Worm (Caenorhabditis elegans) whole organism, young adult: ENCODE data around the gene ubc-8.

ENCODE experiments used
- B0261.1 ChIP-seq: sonication (generic microtip); optimal IDR thresholded peaks from 2 replicates; lab custom pipeline; 2016; ENCODE audit warnings: mild to moderate bottlenecking, missing genetic modification characterization, moderate library complexity, missing compliant biosample characterization
- D2030.7 ChIP-seq: fragments of 200-800 bp; sonication (Bioruptor generic); IDR thresholded peaks from 2 replicates; pipeline ENCODE4 v1.3.6; 2022; ENCODE audit warnings: missing genetic modification reagents, missing genetic modification characterization, missing compliant biosample characterization
- F23B12.7 ChIP-seq: sonication (generic microtip); optimal IDR thresholded peaks from 2 replicates; lab custom pipeline; 2017; ENCODE audit warnings: missing genetic modification characterization, mild to moderate bottlenecking, missing compliant biosample characterization, antibody characterized with exemption, moderate library complexity; ENCODE audit not compliant: insufficient read depth
- F33H1.4 ChIP-seq: fragments of 200-800 bp; sonication (Bioruptor generic); IDR thresholded peaks from 2 replicates; pipeline ENCODE4 v1.3.6; 2022; ENCODE audit warnings: missing genetic modification reagents, missing genetic modification characterization, missing compliant biosample characterization
- F39B2.1 ChIP-seq: fragments of 200-800 bp; sonication (Bioruptor generic); IDR thresholded peaks from 2 replicates; pipeline ENCODE4 v1.3.6; 2022; ENCODE audit warnings: missing genetic modification reagents, missing genetic modification characterization, missing compliant biosample characterization
- F55B11.4 ChIP-seq: sonication (generic microtip); optimal IDR thresholded peaks from 2 replicates; lab custom pipeline; 2016; ENCODE audit warnings: missing compliant biosample characterization, missing genetic modification characterization, borderline replicate concordance; ENCODE audit not compliant: insufficient read depth
- F57C9.4 ChIP-seq: sonication (generic microtip); optimal IDR thresholded peaks from 2 replicates; lab custom pipeline; 2017; ENCODE audit warnings: mild to moderate bottlenecking, missing genetic modification characterization, missing compliant biosample characterization
- K11D2.4 ChIP-seq: fragments of 200-800 bp; sonication (Bioruptor generic); IDR thresholded peaks from 2 replicates; pipeline ENCODE4 v1.3.6; 2022; ENCODE audit warnings: missing genetic modification reagents, missing genetic modification characterization, missing compliant biosample characterization
- akir-1 ChIP-seq: fragments of 200-800 bp; sonication (Bioruptor generic); optimal IDR thresholded peaks from 2 replicates; lab custom pipeline; 2018; ENCODE audit warnings: mild to moderate bottlenecking, missing genetic modification characterization, moderate library complexity, missing compliant biosample characterization
- ama-1 ChIP-seq, 3 experiments: fragments of 150-350 bp in 1 of 3; sonication (generic microtip) in 2 of 3; optimal IDR thresholded peaks; 2 replicates each; lab custom pipeline; 2014 to 2018; ENCODE audit warnings: missing biosample characterization in 2 of 3, missing genetic modification characterization in 2 of 3, missing genetic modification reagents in 2 of 3
- aptf-2 ChIP-seq: fragments of 200-800 bp; sonication (Bioruptor generic); conservative IDR thresholded peaks from 2 replicates; pipeline ENCODE4 v1.3.6; 2022; ENCODE audit warnings: missing genetic modification reagents, missing genetic modification characterization, missing compliant biosample characterization
- attf-3 ChIP-seq: fragments of 200-800 bp; sonication (Bioruptor generic); conservative IDR thresholded peaks from 2 replicates; pipeline ENCODE4 v1.3.6; 2022; ENCODE audit warnings: missing genetic modification reagents, missing genetic modification characterization, missing compliant biosample characterization
- ccch-3 ChIP-seq: fragments of 200-800 bp; sonication (Bioruptor generic); optimal IDR thresholded peaks from 2 replicates; lab custom pipeline; 2018; ENCODE audit warnings: mild to moderate bottlenecking, missing genetic modification characterization, missing compliant biosample characterization
- ceh-100 ChIP-seq: fragments of 200-800 bp; sonication (Bioruptor generic); IDR thresholded peaks from 2 replicates; pipeline ENCODE4 v1.3.6; 2022; ENCODE audit warnings: missing genetic modification reagents, missing genetic modification characterization, missing compliant biosample characterization
- ceh-27 ChIP-seq: fragments of 200-800 bp; sonication (Bioruptor generic); optimal IDR thresholded peaks from 2 replicates; lab custom pipeline; 2018; ENCODE audit warnings: mild to moderate bottlenecking, missing genetic modification characterization, moderate library complexity, missing compliant biosample characterization
- ceh-40 ChIP-seq: fragments of 200-800 bp; sonication (Bioruptor generic); IDR thresholded peaks from 2 replicates; pipeline ENCODE4 v1.3.6; 2022; ENCODE audit warnings: missing genetic modification characterization, missing compliant biosample characterization
- ceh-58 ChIP-seq: fragments of 200-800 bp; sonication (Bioruptor generic); IDR thresholded peaks from 2 replicates; pipeline ENCODE4 v1.3.6; 2022; ENCODE audit warnings: missing genetic modification characterization, missing compliant biosample characterization
- ceh-79 ChIP-seq: sonication (generic microtip); optimal IDR thresholded peaks from 2 replicates; lab custom pipeline; 2017; ENCODE audit warnings: mild to moderate bottlenecking, missing genetic modification characterization, missing compliant biosample characterization
- ceh-91 ChIP-seq: fragments of 200-800 bp; sonication (Bioruptor generic); IDR thresholded peaks from 2 replicates; pipeline ENCODE4 v1.3.6; 2022; ENCODE audit warnings: missing genetic modification reagents, missing genetic modification characterization, missing compliant biosample characterization
- die-1 ChIP-seq: sonication (generic microtip); optimal IDR thresholded peaks from 2 replicates; lab custom pipeline; 2016; ENCODE audit warnings: missing genotype, mild to moderate bottlenecking, missing genetic modification characterization, missing compliant biosample characterization
- dox-1 ChIP-seq: fragments of 200-800 bp; sonication (Bioruptor generic); IDR thresholded peaks from 2 replicates; pipeline ENCODE4 v1.3.6; 2022; ENCODE audit warnings: missing genetic modification reagents, missing genetic modification characterization, missing compliant biosample characterization
- efl-1 ChIP-seq: fragments of 150-350 bp; optimal IDR thresholded peaks from 2 replicates; lab custom pipeline; 2014; ENCODE audit warnings: missing biosample characterization, missing genetic modification reagents, missing genetic modification characterization
- egl-18 ChIP-seq: fragments of 200-800 bp; sonication (Bioruptor generic); IDR thresholded peaks from 2 replicates; pipeline ENCODE4 v1.3.6; 2022; ENCODE audit warnings: missing genetic modification reagents, missing genetic modification characterization, missing compliant biosample characterization
- egl-44 ChIP-seq: fragments of 200-800 bp; sonication (Bioruptor generic); IDR thresholded peaks from 2 replicates; pipeline ENCODE4 v1.3.6; 2022; ENCODE audit warnings: missing genetic modification reagents, missing genetic modification characterization, missing compliant biosample characterization
- hsf-1 ChIP-seq: fragments of 200-800 bp; sonication (Bioruptor generic); IDR thresholded peaks from 2 replicates; pipeline ENCODE4 v1.3.6; 2022; ENCODE audit warnings: missing genetic modification reagents, missing genetic modification characterization, missing compliant biosample characterization
- lin-35 ChIP-seq, 3 experiments: fragments of 150-350 bp in 2 of 3; sonication (generic microtip) in 1 of 3; optimal IDR thresholded peaks; 2 replicates each; lab custom pipeline; 2014 to 2018; ENCODE audit warnings: missing biosample characterization in 3 of 3, missing genetic modification characterization in 3 of 3, missing genetic modification reagents in 3 of 3
- lin-54 ChIP-seq: fragments of 200-800 bp; sonication (Bioruptor generic); optimal IDR thresholded peaks from 2 replicates; lab custom pipeline; 2018; ENCODE audit warnings: mild to moderate bottlenecking, missing genetic modification characterization, missing compliant biosample characterization
- madf-6 ChIP-seq: fragments of 200-800 bp; sonication (Bioruptor generic); IDR thresholded peaks from 2 replicates; pipeline ENCODE4 v1.3.6; 2022; ENCODE audit warnings: missing genetic modification reagents, missing genetic modification characterization, missing compliant biosample characterization
- madf-8 ChIP-seq: fragments of 200-800 bp; sonication (Bioruptor generic); conservative IDR thresholded peaks from 2 replicates; pipeline ENCODE4 v1.3.6; 2022; ENCODE audit warnings: missing genetic modification reagents, missing genetic modification characterization, missing compliant biosample characterization
- nfya-1 ChIP-seq: sonication (generic microtip); optimal IDR thresholded peaks from 2 replicates; lab custom pipeline; 2017; ENCODE audit warnings: antibody characterized with exemption, missing compliant biosample characterization, missing genetic modification characterization, borderline replicate concordance; ENCODE audit not compliant: insufficient read depth
- nhr-179 ChIP-seq: sonication (generic microtip); optimal IDR thresholded peaks from 2 replicates; lab custom pipeline; 2016; ENCODE audit warnings: mild to moderate bottlenecking, missing genetic modification characterization, missing compliant biosample characterization
- pbrm-1 ChIP-seq: fragments of 200-800 bp; sonication (Bioruptor generic); IDR thresholded peaks from 2 replicates; pipeline ENCODE4 v1.3.6; 2022; ENCODE audit warnings: missing genetic modification reagents, missing genetic modification characterization, missing compliant biosample characterization
- pha-4 ChIP-seq: fragments of 150-350 bp; sonication (generic microtip); optimal IDR thresholded peaks from 2 replicates; lab custom pipeline; 2014; ENCODE audit warnings: missing biosample characterization, missing genetic modification reagents, missing genetic modification characterization
- rpc-1 ChIP-seq, 2 experiments: fragments of 150-350 bp in 1 of 2; sonication (generic microtip) in 1 of 2; optimal IDR thresholded peaks; 2 replicates each; lab custom pipeline; 2014 to 2018; ENCODE audit warnings: missing biosample characterization in 1 of 2, missing genetic modification characterization in 1 of 2, missing genetic modification reagents in 1 of 2, missing genotype in 1 of 2
- sdz-38 ChIP-seq: sonication (generic microtip); optimal IDR thresholded peaks from 2 replicates; lab custom pipeline; 2016; ENCODE audit warnings: missing genotype, missing genetic modification characterization, missing compliant biosample characterization
- snpc-1.1 ChIP-seq: sonication (generic microtip); optimal IDR thresholded peaks from 2 replicates; lab custom pipeline; 2017; ENCODE audit warnings: missing genetic modification characterization, mild to moderate bottlenecking, missing compliant biosample characterization, antibody characterized with exemption, moderate library complexity, missing genotype, missing genetic modification reagents; ENCODE audit not compliant: insufficient read depth
- xnd-1 ChIP-seq: sonication (generic microtip); optimal IDR thresholded peaks from 2 replicates; lab custom pipeline; 2016; ENCODE audit warnings: missing genotype, missing genetic modification reagents, missing genetic modification characterization, missing compliant biosample characterization
- zim-3 ChIP-seq: sonication (generic microtip); optimal IDR thresholded peaks from 2 replicates; lab custom pipeline; 2017; ENCODE audit warnings: mild to moderate bottlenecking, missing genetic modification characterization, moderate library complexity, missing compliant biosample characterization
- ztf-18 ChIP-seq: sonication (generic microtip); optimal IDR thresholded peaks from 2 replicates; lab custom pipeline; 2016; ENCODE audit warnings: missing genotype, mild to moderate bottlenecking, missing genetic modification characterization, missing compliant biosample characterization
- ztf-25 ChIP-seq: fragments of 200-800 bp; sonication (Bioruptor generic); IDR thresholded peaks from 2 replicates; pipeline ENCODE4 v1.3.6; 2022; ENCODE audit warnings: missing genetic modification reagents, missing genetic modification characterization, missing compliant biosample characterization
- ztf-28 ChIP-seq: fragments of 200-800 bp; sonication (Bioruptor generic); IDR thresholded peaks from 2 replicates; pipeline ENCODE4 v1.3.6; 2022; ENCODE audit warnings: missing genetic modification reagents, missing genetic modification characterization, missing compliant biosample characterization

ubc-8 gene

DNA sequence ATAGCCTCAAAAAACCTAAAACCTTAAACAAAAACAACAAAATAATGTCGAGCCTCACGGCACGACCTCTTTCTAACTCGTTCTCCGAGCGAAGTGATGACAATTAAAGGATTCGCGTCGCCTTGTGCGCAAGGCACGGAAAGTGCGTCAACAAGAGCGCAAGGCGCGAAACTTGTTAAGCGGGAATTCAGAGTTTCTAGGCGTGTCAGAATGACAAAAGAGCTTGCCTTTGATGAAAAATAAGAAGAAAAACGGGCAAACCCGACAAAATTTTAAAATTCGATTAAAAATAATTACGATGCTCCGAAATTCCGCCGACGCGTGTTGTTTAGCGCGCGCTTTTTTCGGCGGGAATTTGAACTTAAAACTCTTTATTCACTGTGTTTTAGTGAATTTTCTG, 35.7 kb downstream of the ubc-8 start:
- TF ChIP-seq ztf-28 (GFP tag; lab: Robert Waterston, UW) (0 out of 2 replicates have a peak, but pooled peaks have one; percentile 22), D2030.7 (GFP tag; lab: Robert Waterston, UW) (0 out of 2 replicates have a peak, but pooled peaks have one; percentile 18), hsf-1 (GFP tag; lab: Robert Waterston, UW) (peak; percentile 55; the same call in 1 of the 2 replicates), ztf-18 (tag; lab: Kevin White, UChicago) (peak; percentile 89), xnd-1 (tag; lab: Kevin White, UChicago) (peak; percentile 35), madf-8 (GFP tag; lab: Robert Waterston, UW) (peak; percentile 63), madf-6 (peak; percentile 71), dox-1 (peak; percentile 19; the same call in 1 of the 2 replicates), attf-3 (GFP tag; lab: Robert Waterston, UW) (peak; percentile 77), F33H1.4 (GFP tag; lab: Robert Waterston, UW) (peak; percentile 46)
- TF ChIP-seq, all 124 proteins: peak for 10; not testable (repeated sequence) for 114

DNA sequence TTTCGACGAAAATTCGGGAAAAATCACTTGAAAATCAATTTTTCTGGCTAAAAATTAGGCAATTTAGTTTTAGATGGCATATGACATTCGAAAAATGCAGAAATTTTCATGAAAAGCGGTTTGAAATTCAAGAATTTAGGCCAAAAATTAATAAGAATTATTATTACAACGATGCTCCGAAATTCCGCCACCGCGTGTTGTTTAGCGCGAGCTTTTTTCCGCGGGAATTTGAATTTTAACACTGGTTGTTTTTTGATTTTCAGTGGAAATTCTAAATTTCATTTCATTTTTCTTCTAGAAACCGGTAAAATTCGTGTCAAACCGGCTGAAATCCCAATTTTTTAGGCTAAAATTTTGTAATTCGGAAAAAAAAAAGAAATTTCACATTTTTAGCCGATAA, 36.4 kb downstream of the ubc-8 start:
- TF ChIP-seq ama-1 (optimal IDR thresholded peaks at IDR 0.05; lab: Kevin White, UChicago), result no peak
- no peak for TF ChIP-seq ama-1 (GFP tag; optimal IDR thresholded peaks at IDR 0.05; lab: Kevin White, UChicago)
- no peak for TF ChIP-seq F39B2.1 (GFP tag; lab: Robert Waterston, UW)
- TF ChIP-seq ceh-58 (GFP tag; lab: Robert Waterston, UW), result no peak
- TF ChIP-seq aptf-2 (GFP tag; lab: Robert Waterston, UW), result no peak
- no peak for TF ChIP-seq sdz-38
- no peak for TF ChIP-seq ceh-79 (tag; lab: Kevin White, UChicago)
- no peak for TF ChIP-seq die-1 (tag; lab: Kevin White, UChicago)
- no peak for TF ChIP-seq pbrm-1 (GFP tag; lab: Robert Waterston, UW)
- no peak for TF ChIP-seq ceh-27 (GFP tag; lab: Kevin White, UChicago)
- no peak for TF ChIP-seq B0261.1
- TF ChIP-seq attf-3 (GFP tag; lab: Robert Waterston, UW), result peak; percentile 93
- peak; percentile 52 for TF ChIP-seq lin-54 (GFP tag; lab: Kevin White, UChicago)
- TF ChIP-seq ceh-100 (GFP tag; lab: Robert Waterston, UW), result no peak
- peak in 1 of 3 experiments; percentile 40 for TF ChIP-seq lin-35 (GFP tag; optimal IDR thresholded peaks at IDR 0.05; lab: Kevin White, UChicago)
- no peak for TF ChIP-seq egl-44 (GFP tag; lab: Robert Waterston, UW)
- TF ChIP-seq nfya-1 (tag; lab: Kevin White, UChicago), result no peak
- TF ChIP-seq ztf-25 (GFP tag; lab: Robert Waterston, UW), result no peak
- TF ChIP-seq efl-1 (GFP tag; lab: Kevin White, UChicago), result peak; percentile 6
- no peak for TF ChIP-seq K11D2.4 (GFP tag; lab: Robert Waterston, UW)
- no peak for TF ChIP-seq F57C9.4 (tag; lab: Kevin White, UChicago)

ce11 chrIV:2668152-2668551, 38.9 kb downstream of the ubc-8 start:
- TF ChIP-seq attf-3 (GFP tag; lab: Robert Waterston, UW) (peak; percentile 87), madf-6 (0 out of 2 replicates have a peak, but pooled peaks have one; percentile 14), lin-54 (GFP tag; lab: Kevin White, UChicago) (peak; percentile 14)

DNA sequence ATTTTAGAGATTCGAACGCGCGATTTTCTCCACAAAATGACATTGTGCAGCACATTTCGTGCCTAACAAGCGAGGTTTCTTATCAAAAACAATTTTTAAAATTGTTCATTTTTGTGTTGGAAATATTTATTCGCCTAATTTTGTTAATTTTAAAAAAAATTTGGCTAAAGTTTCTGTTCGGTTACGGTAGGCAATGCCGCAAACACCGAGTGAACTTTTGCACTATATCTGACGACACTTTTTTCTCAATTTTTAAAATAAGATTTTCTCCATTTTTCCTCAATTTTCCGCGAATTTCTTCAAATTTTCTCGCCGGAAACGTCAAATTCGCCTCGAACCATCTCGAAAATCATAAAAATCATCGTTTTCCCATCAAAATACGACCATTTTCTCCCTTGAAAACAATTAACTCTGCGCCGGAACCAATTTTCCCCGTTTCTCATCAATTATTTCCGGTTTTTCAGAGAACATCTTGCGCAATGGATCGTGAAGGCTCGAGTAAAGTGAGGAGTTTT, 40.4 kb downstream of the ubc-8 start, which contains the start of gene Y69A2AR.1:
Gene Y69A2AR.1, plus strand, starts transcription at position 465 of the 515 bp plus-strand sequence.
- TF ChIP-seq ceh-91 (GFP tag; lab: Robert Waterston, UW) (no peak), lin-54 (GFP tag; lab: Kevin White, UChicago) (no peak), egl-18 (GFP tag; lab: Robert Waterston, UW) (no peak), F55B11.4 (tag; lab: Kevin White, UChicago) (no peak), B0261.1 (no peak), akir-1 (GFP tag; lab: Kevin White, UChicago) (no peak), zim-3 (tag; lab: Kevin White, UChicago) (no peak), hsf-1 (GFP tag; lab: Robert Waterston, UW) (no peak), nhr-179 (no peak), attf-3 (GFP tag; lab: Robert Waterston, UW) (0 out of 2 replicates have a peak, but pooled peaks have one; percentile 24), rpc-1 (optimal IDR thresholded peaks at IDR 0.05; lab: Kevin White, UChicago) (no peak), rpc-1 (tag; optimal IDR thresholded peaks at IDR 0.05; lab: Kevin White, UChicago) (no peak), pha-4 (tag; lab: Kevin White, UChicago) (no peak), F23B12.7 (tag; lab: Kevin White, UChicago) (no peak), ceh-40 (no peak), ccch-3 (no peak), snpc-1.1 (tag; lab: Kevin White, UChicago) (no peak)
